Fruit fly (Drosophila melanogaster): ENCODE data around the gene CG3437.

- no peak for TF ChIP-seq CG8478 (optimal IDR thresholded peaks at IDR 0.05)
- no peak for TF ChIP-seq CTCF (optimal IDR thresholded peaks at IDR 0.05)
These were observed 13.9 kb upstream of the CG3437 start for dm6 chr3L:9471151-9471903.
